Fruit fly (Drosophila melanogaster) whole organism, wandering third instar larva: Measurements from ENCODE around the gene CG13917.

Experiments
- CG32264 ChIP-seq: fragments of 200-800 bp; sonication (Bioruptor generic); optimal IDR thresholded peaks from 2 replicates; lab custom pipeline; 2016; ENCODE audit warnings: missing biosample characterization, missing genetic modification characterization
- Hnf4 ChIP-seq: fragments of 200-800 bp; sonication (Bioruptor generic); optimal IDR thresholded peaks from 2 replicates; lab custom pipeline; 2016; ENCODE audit warnings: missing biosample characterization, mild to moderate bottlenecking, missing genetic modification characterization
- Hr78 ChIP-seq: fragments of >200 bp; optimal IDR thresholded peaks from 2 replicates; lab custom pipeline; 2017; ENCODE audit warnings: missing biosample characterization, missing genetic modification characterization
- dmrt93B ChIP-seq: fragments of 200-800 bp; sonication (Bioruptor generic); optimal IDR thresholded peaks from 2 replicates; lab custom pipeline; 2018; ENCODE audit warnings: missing biosample characterization, mild to moderate bottlenecking, missing genetic modification characterization
- pan ChIP-seq: fragments of >200 bp; optimal IDR thresholded peaks from 2 replicates; lab custom pipeline; 2017
- sage ChIP-seq: fragments of 200-800 bp; sonication (Bioruptor generic); optimal IDR thresholded peaks from 2 replicates; lab custom pipeline; 2016; ENCODE audit warnings: missing biosample characterization, mild to moderate bottlenecking, missing genetic modification characterization
- sv ChIP-seq: fragments of 200-800 bp; sonication (Bioruptor generic); optimal IDR thresholded peaks from 3 replicates; lab custom pipeline; 2016; ENCODE audit warnings: missing biosample characterization, missing genetic modification characterization

DNA sequence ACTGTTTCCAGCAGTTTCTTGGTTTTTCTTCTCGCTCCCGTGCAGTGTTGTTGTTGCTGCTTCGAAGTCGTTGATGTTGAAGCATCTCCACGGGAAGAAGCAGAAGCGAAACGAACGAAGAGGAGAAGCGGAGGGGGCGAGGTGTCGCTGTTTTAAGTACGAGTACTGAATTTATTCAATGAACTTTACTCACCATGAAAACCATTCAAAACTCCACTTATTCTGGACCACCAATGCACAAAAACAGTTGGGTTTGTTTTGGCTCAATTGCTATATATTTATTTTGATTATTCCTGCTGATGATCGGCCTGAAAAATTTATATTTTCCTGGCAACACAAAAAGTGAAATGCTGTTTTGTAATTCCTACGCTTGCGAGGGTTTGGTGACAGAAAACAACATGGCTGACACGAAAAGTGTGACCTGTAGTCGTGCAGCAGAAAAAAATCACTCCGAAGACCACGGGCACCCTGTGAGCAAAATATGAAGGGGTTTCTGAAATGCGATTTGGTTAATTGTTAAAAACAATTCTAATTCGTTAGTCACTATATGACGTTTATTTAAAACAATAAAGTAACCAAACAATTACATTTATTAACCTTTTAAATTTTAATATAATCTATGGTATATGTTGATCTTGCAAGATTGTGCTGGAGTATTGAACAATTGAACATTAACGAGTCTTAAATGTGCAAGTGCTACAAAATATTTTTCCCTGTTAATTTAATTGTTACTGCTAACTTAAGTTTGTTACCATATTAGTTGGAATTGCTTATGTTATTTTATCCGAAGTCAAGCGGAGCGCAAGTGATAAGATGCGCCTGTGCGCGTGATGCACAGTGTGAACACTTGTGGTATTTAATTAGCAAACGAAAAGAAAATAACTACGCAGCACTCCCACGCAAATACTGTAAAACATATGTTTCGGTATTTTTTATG is 8.0 kb upstream of the CG13917 start, which contains the start of gene CG7879:
- TF ChIP-seq Hnf4 (GFP tag; lab: Kevin White, UChicago) (no peak), sage (no peak), Hr78 (GFP tag; lab: Kevin White, UChicago) (no peak), dmrt93B (GFP tag; lab: Kevin White, UChicago) (no peak), sv (peak; percentile 48), CG32264 (GFP tag; lab: Kevin White, UChicago) (no peak), pan (no peak)
